Worm (Caenorhabditis elegans): ENCODE results near the gene Y116A8B.1.

DNA sequence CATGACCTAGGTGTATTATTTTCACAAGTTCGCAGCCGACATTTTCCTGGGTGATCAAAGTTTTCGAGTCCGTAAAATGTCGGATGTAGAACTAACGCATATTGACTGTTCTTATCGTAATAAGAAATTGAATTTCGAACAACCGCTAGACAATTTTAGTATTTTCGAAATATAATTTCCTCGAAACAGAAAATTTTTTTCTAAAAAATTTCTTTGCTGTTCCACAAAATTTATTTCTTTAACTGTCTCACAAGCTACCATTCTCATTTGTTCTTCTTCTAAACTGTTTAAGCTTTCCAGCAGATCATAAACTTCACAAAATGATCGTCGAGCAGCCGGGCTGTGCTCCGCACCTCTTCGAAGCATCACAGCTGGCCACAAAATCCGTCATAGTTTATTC is 40.0 kb upstream of the Y116A8B.1 start, which contains the start of gene C52D10.3:
- TF ChIP-seq drap-1 (GFP tag; optimal IDR thresholded peaks at IDR 0.05): no peak
- TF ChIP-seq nhr-76 (tag; optimal IDR thresholded peaks at IDR 0.05): no peak
- TF ChIP-seq blmp-1 (tag; optimal IDR thresholded peaks at IDR 0.05): no peak
- TF ChIP-seq elt-3 (tag; optimal IDR thresholded peaks at IDR 0.05): no peak
- no peak for TF ChIP-seq lsy-2 (tag; optimal IDR thresholded peaks at IDR 0.05)
- no peak for TF ChIP-seq elt-1 (tag; optimal IDR thresholded peaks at IDR 0.05; ENCODE audit: borderline replicate concordance, insufficient read depth)
- TF ChIP-seq unc-62 (GFP tag; optimal IDR thresholded peaks at IDR 0.05): no peak
